Worm (Caenorhabditis elegans) whole organism, mixed stage, embryonic: ENCODE measurements around the gene F19G12.9.

Experiments
- M03D4.4 ChIP-seq: sonication (generic microtip); optimal IDR thresholded peaks from 2 replicates; lab custom pipeline; 2017; ENCODE audit warnings: mild to moderate bottlenecking, missing genetic modification characterization, missing compliant biosample characterization
- bed-3 ChIP-seq: fragments of 200-800 bp; sonication (Bioruptor generic); optimal IDR thresholded peaks from 3 replicates; lab custom pipeline; 2018; ENCODE audit warnings: mild to moderate bottlenecking, missing genetic modification characterization, moderate library complexity, missing compliant biosample characterization
- blmp-1 ChIP-seq: fragments of 150-350 bp; optimal IDR thresholded peaks from 2 replicates; lab custom pipeline; 2014; ENCODE audit warnings: missing biosample characterization, missing genetic modification characterization
- ceh-39 ChIP-seq: fragments of 150-350 bp; optimal IDR thresholded peaks from 2 replicates; lab custom pipeline; 2014; ENCODE audit warnings: missing biosample characterization, missing genetic modification characterization
- ceh-43 ChIP-seq: fragments of 200-800 bp; sonication (Bioruptor generic); optimal IDR thresholded peaks from 2 replicates; lab custom pipeline; 2018; ENCODE audit warnings: mild to moderate bottlenecking, missing genetic modification characterization, moderate library complexity, missing compliant biosample characterization
- ceh-83 ChIP-seq: fragments of 200-800 bp; sonication (Bioruptor generic); optimal IDR thresholded peaks from 2 replicates; lab custom pipeline; 2018; ENCODE audit warnings: mild to moderate bottlenecking, missing genetic modification characterization, missing compliant biosample characterization
- ces-1 ChIP-seq: fragments of 150-350 bp; optimal IDR thresholded peaks from 2 replicates; lab custom pipeline; 2014; ENCODE audit warnings: missing biosample characterization, missing genetic modification reagents, missing genetic modification characterization
- cnd-1 ChIP-seq: fragments of 200-800 bp; sonication (Bioruptor generic); optimal IDR thresholded peaks from 2 replicates; lab custom pipeline; 2018; ENCODE audit warnings: mild to moderate bottlenecking, missing genetic modification characterization, missing compliant biosample characterization
- drap-1 ChIP-seq: fragments of 200-800 bp; sonication (Bioruptor generic); optimal IDR thresholded peaks from 3 replicates; lab custom pipeline; 2018; ENCODE audit warnings: mild to moderate bottlenecking, missing genetic modification characterization, missing compliant biosample characterization
- elt-1 ChIP-seq: sonication (generic microtip); optimal IDR thresholded peaks from 2 replicates; lab custom pipeline; 2017; ENCODE audit warnings: missing genetic modification characterization, mild to moderate bottlenecking, missing compliant biosample characterization, antibody characterized with exemption, moderate library complexity, borderline replicate concordance; ENCODE audit not compliant: insufficient read depth
- elt-3 ChIP-seq: fragments of 150-350 bp; optimal IDR thresholded peaks from 2 replicates; lab custom pipeline; 2014; ENCODE audit warnings: missing biosample characterization, missing genetic modification characterization
- flh-1 ChIP-seq: fragments of 200-800 bp; sonication (Bioruptor generic); optimal IDR thresholded peaks from 2 replicates; lab custom pipeline; 2018; ENCODE audit warnings: mild to moderate bottlenecking, missing genetic modification characterization, moderate library complexity, missing compliant biosample characterization
- ham-2 ChIP-seq: fragments of 200-800 bp; sonication (Bioruptor generic); optimal IDR thresholded peaks from 2 replicates; lab custom pipeline; 2018; ENCODE audit warnings: mild to moderate bottlenecking, missing genetic modification characterization, missing compliant biosample characterization
- hlh-1 ChIP-seq: fragments of 150-350 bp; optimal IDR thresholded peaks from 2 replicates; lab custom pipeline; 2014; ENCODE audit warnings: missing biosample characterization, missing genetic modification reagents, missing genetic modification characterization
- lin-13 ChIP-seq: fragments of 150-350 bp; optimal IDR thresholded peaks from 2 replicates; lab custom pipeline; 2014; ENCODE audit warnings: missing biosample characterization, missing genetic modification characterization
- lin-32 ChIP-seq: fragments of 200-800 bp; sonication (Bioruptor generic); optimal IDR thresholded peaks from 2 replicates; lab custom pipeline; 2018; ENCODE audit warnings: mild to moderate bottlenecking, missing genetic modification characterization, missing compliant biosample characterization
- lsy-2 ChIP-seq: fragments of 150-350 bp; optimal IDR thresholded peaks from 2 replicates; lab custom pipeline; 2014; ENCODE audit warnings: missing biosample characterization, missing genetic modification characterization
- mab-5 ChIP-seq: fragments of 150-350 bp; optimal IDR thresholded peaks from 2 replicates; lab custom pipeline; 2014; ENCODE audit warnings: missing biosample characterization, missing genetic modification characterization
- mep-1 ChIP-seq: fragments of 150-350 bp; optimal IDR thresholded peaks from 2 replicates; lab custom pipeline; 2017; ENCODE audit warnings: missing biosample characterization, missing genetic modification reagents, missing genetic modification characterization, inconsistent platforms
- mls-2 ChIP-seq: sonication (generic microtip); optimal IDR thresholded peaks from 2 replicates; lab custom pipeline; 2016; ENCODE audit warnings: mild to moderate bottlenecking, missing genetic modification characterization, moderate library complexity, missing compliant biosample characterization
- nhr-12 ChIP-seq: fragments of 150-350 bp; optimal IDR thresholded peaks from 2 replicates; lab custom pipeline; 2014; ENCODE audit warnings: missing biosample characterization, missing genetic modification characterization
- nhr-2 ChIP-seq: fragments of 150-350 bp; optimal IDR thresholded peaks from 2 replicates; lab custom pipeline; 2014; ENCODE audit warnings: missing biosample characterization, missing genetic modification characterization
- nhr-237 ChIP-seq: fragments of 150-350 bp; optimal IDR thresholded peaks from 2 replicates; lab custom pipeline; 2014; ENCODE audit warnings: missing biosample characterization, missing genetic modification characterization
- nhr-28 ChIP-seq: fragments of 150-350 bp; optimal IDR thresholded peaks from 2 replicates; lab custom pipeline; 2014; ENCODE audit warnings: missing biosample characterization, missing genetic modification characterization
- nhr-76 ChIP-seq: sonication (generic microtip); optimal IDR thresholded peaks from 2 replicates; lab custom pipeline; 2017; ENCODE audit warnings: missing biosample characterization, missing genetic modification characterization
- pha-4 ChIP-seq: fragments of 150-350 bp; optimal IDR thresholded peaks from 2 replicates; lab custom pipeline; 2018; ENCODE audit warnings: missing biosample characterization, missing genetic modification reagents, missing genetic modification characterization
- sem-2 ChIP-seq: fragments of 200-800 bp; sonication (Bioruptor generic); optimal IDR thresholded peaks from 2 replicates; lab custom pipeline; 2018; ENCODE audit warnings: mild to moderate bottlenecking, missing genetic modification characterization, missing compliant biosample characterization
- snpc-4 ChIP-seq: fragments of 150-350 bp; optimal IDR thresholded peaks from 2 replicates; lab custom pipeline; 2014; ENCODE audit warnings: missing biosample characterization, missing genetic modification characterization
- sptf-1 ChIP-seq: sonication (generic microtip); optimal IDR thresholded peaks from 2 replicates; lab custom pipeline; 2017; ENCODE audit warnings: mild to moderate bottlenecking, missing genetic modification characterization, moderate library complexity, missing compliant biosample characterization
- tbx-8 ChIP-seq: fragments of 200-800 bp; sonication (Bioruptor generic); optimal IDR thresholded peaks from 2 replicates; lab custom pipeline; 2018; ENCODE audit warnings: mild to moderate bottlenecking, missing genetic modification characterization, moderate library complexity, missing compliant biosample characterization
- unc-120 ChIP-seq: sonication (generic microtip); optimal IDR thresholded peaks from 2 replicates; lab custom pipeline; 2017; ENCODE audit warnings: missing genetic modification characterization, missing compliant biosample characterization; ENCODE audit not compliant: poor library complexity, severe bottlenecking
- unc-39 ChIP-seq: fragments of 150-350 bp; optimal IDR thresholded peaks from 2 replicates; lab custom pipeline; 2014; ENCODE audit warnings: missing biosample characterization, missing genetic modification characterization
- unc-62 ChIP-seq: fragments of 150-350 bp; optimal IDR thresholded peaks from 2 replicates; lab custom pipeline; 2014; ENCODE audit warnings: missing biosample characterization, missing genetic modification reagents, missing genetic modification characterization
- zip-8 ChIP-seq: fragments of 150-350 bp; optimal IDR thresholded peaks from 2 replicates; lab custom pipeline; 2014; ENCODE audit warnings: missing biosample characterization, missing genetic modification characterization
- ztf-11 ChIP-seq: fragments of 150-350 bp; optimal IDR thresholded peaks from 2 replicates; lab custom pipeline; 2014; ENCODE audit warnings: missing biosample characterization, missing genetic modification characterization

Gene F19G12.9

ce11 chrX:1451240-1451639, 32.2 kb downstream of the F19G12.9 start:
- TF ChIP-seq ztf-11 (tag; lab: Kevin White, UChicago) (no peak), blmp-1 (no peak), ces-1 (GFP tag; lab: Kevin White, UChicago) (no peak)

- no peak for TF ChIP-seq elt-1 (tag; lab: Kevin White, UChicago)
- no peak for TF ChIP-seq pha-4
- TF ChIP-seq sem-2 (GFP tag; lab: Kevin White, UChicago), result no peak
- no peak for TF ChIP-seq lin-32 (GFP tag; lab: Kevin White, UChicago)
- no peak for TF ChIP-seq nhr-28 (tag; lab: Kevin White, UChicago)
Observed at ce11 chrX:1451816-1452602, 33.0 kb downstream of the F19G12.9 start.

ce11 chrX:1453770-1454169, 34.8 kb downstream of the F19G12.9 start, which contains the start of gene cebp-1:
TSS of gene cebp-1 (minus strand) at chrX:1453868.
- TF ChIP-seq lin-13 (no peak), mls-2 (tag; lab: Kevin White, UChicago) (no peak), mep-1 (tag; lab: Kevin White, UChicago) (no peak), nhr-237 (no peak), hlh-1 (tag; lab: Kevin White, UChicago) (no peak)

- TF ChIP-seq lin-13 (no peak), ceh-43 (GFP tag; lab: Kevin White, UChicago) (no peak), nhr-2 (tag; lab: Kevin White, UChicago) (no peak), pha-4 (peak; percentile 79), snpc-4 (no peak), nhr-237 (peak; percentile 84), nhr-28 (tag; lab: Kevin White, UChicago) (no peak), mep-1 (tag; lab: Kevin White, UChicago) (peak; percentile 30), lin-32 (GFP tag; lab: Kevin White, UChicago) (no peak), ces-1 (GFP tag; lab: Kevin White, UChicago) (peak; percentile 52), drap-1 (GFP tag; lab: Kevin White, UChicago) (peak; percentile 69), unc-39 (tag; lab: Kevin White, UChicago) (no peak), nhr-12 (tag; lab: Kevin White, UChicago) (no peak), sptf-1 (peak; percentile 51), hlh-1 (tag; lab: Kevin White, UChicago) (peak; percentile 58), ham-2 (GFP tag; lab: Kevin White, UChicago) (peak; percentile 81), unc-120 (tag; lab: Kevin White, UChicago) (peak; percentile 31), cnd-1 (tag; lab: Kevin White, UChicago) (no peak), mab-5 (tag; lab: Kevin White, UChicago) (no peak), ztf-11 (tag; lab: Kevin White, UChicago) (peak; percentile 24), sem-2 (GFP tag; lab: Kevin White, UChicago) (no peak), lsy-2 (tag; lab: Kevin White, UChicago) (peak; percentile 56), nhr-76 (tag; lab: Kevin White, UChicago) (no peak), elt-3 (tag; lab: Kevin White, UChicago) (peak; percentile 79), tbx-8 (GFP tag; lab: Kevin White, UChicago) (no peak), mls-2 (tag; lab: Kevin White, UChicago) (peak; percentile 40), ceh-83 (GFP tag; lab: Kevin White, UChicago) (no peak), blmp-1 (no peak), flh-1 (GFP tag; lab: Kevin White, UChicago) (no peak), bed-3 (GFP tag; lab: Kevin White, UChicago) (no peak), M03D4.4 (tag; lab: Kevin White, UChicago) (peak; percentile 66), elt-1 (tag; lab: Kevin White, UChicago) (no peak), unc-62 (GFP tag; lab: Kevin White, UChicago) (peak; percentile 79), zip-8 (tag; lab: Kevin White, UChicago) (no peak), ceh-39 (tag; lab: Kevin White, UChicago) (no peak)
- TF ChIP-seq, all 35 proteins: peak for 15
Observed at ce11 chrX:1454385-1454784, 35.4 kb downstream of the F19G12.9 start.
